Fruit fly (Drosophila melanogaster) whole organism, embryonic: Measurements from ENCODE around the gene Os-C.

Experiments used
- Atf-2 ChIP-seq: fragments of 200-800 bp; sonication (Bioruptor generic); optimal IDR thresholded peaks from 2 replicates; lab custom pipeline; 2016; ENCODE audit warnings: missing biosample characterization, missing genetic modification characterization
- C15 ChIP-seq: fragments of 200-800 bp; sonication (Bioruptor generic); IDR thresholded peaks from 3 replicates; pipeline ENCODE4 v1.3.6; 2022; ENCODE audit warnings: missing biosample characterization, missing genetic modification characterization
- CG11085 ChIP-seq: fragments of 200-800 bp; sonication (Bioruptor generic); IDR thresholded peaks from 2 replicates; pipeline ENCODE4 v1.3.6; 2022; ENCODE audit warnings: missing biosample characterization, missing genetic modification characterization
- CG13624 ChIP-seq: fragments of 200-800 bp; sonication (Bioruptor generic); optimal IDR thresholded peaks from 2 replicates; lab custom pipeline; 2016; ENCODE audit warnings: missing biosample characterization, missing genetic modification characterization
- CG16813 ChIP-seq: fragments of 200-800 bp; sonication (Bioruptor generic); IDR thresholded peaks from 3 replicates; pipeline ENCODE4 v1.3.6; 2022; ENCODE audit warnings: missing biosample characterization, missing genetic modification characterization; ENCODE audit not compliant: partially characterized antibody
- CG16815 ChIP-seq: fragments of 200-800 bp; sonication (Bioruptor generic); optimal IDR thresholded peaks from 3 replicates; lab custom pipeline; 2017; ENCODE audit warnings: missing biosample characterization, mild to moderate bottlenecking, missing genetic modification characterization
- CG17359 ChIP-seq: fragments of 200-800 bp; sonication (Bioruptor generic); optimal IDR thresholded peaks from 3 replicates; lab custom pipeline; 2018; ENCODE audit warnings: missing biosample characterization, mild to moderate bottlenecking, missing genetic modification characterization, moderate library complexity
- CG18619 ChIP-seq: fragments of 200-800 bp; sonication (Bioruptor generic); optimal IDR thresholded peaks from 3 replicates; lab custom pipeline; 2017; ENCODE audit warnings: missing biosample characterization, mild to moderate bottlenecking, missing genetic modification characterization
- CG32532 ChIP-seq: fragments of 200-800 bp; sonication (Bioruptor generic); IDR thresholded peaks from 2 replicates; pipeline ENCODE4 v1.3.6; 2022; ENCODE audit warnings: missing biosample characterization, missing genetic modification characterization
- CG33213 ChIP-seq: fragments of 200-800 bp; sonication (Bioruptor generic); optimal IDR thresholded peaks from 3 replicates; lab custom pipeline; 2016; ENCODE audit warnings: missing biosample characterization, missing genetic modification characterization
- CG3847 ChIP-seq: fragments of 200-800 bp; sonication (Bioruptor generic); IDR thresholded peaks from 2 replicates; pipeline ENCODE4 v1.3.6; 2022; ENCODE audit warnings: missing biosample characterization, missing genetic modification characterization
- CG4424 ChIP-seq: fragments of 200-800 bp; sonication (Bioruptor generic); optimal IDR thresholded peaks from 3 replicates; lab custom pipeline; 2016; ENCODE audit warnings: missing biosample characterization, missing genetic modification characterization
- CG9215 ChIP-seq: fragments of 200-800 bp; sonication (Bioruptor generic); IDR thresholded peaks from 2 replicates; pipeline ENCODE4 v1.3.6; 2022; ENCODE audit warnings: missing biosample characterization, missing genetic modification characterization
- CG9437 ChIP-seq: fragments of 200-800 bp; sonication (Bioruptor generic); optimal IDR thresholded peaks from 2 replicates; lab custom pipeline; 2018; ENCODE audit warnings: missing biosample characterization, mild to moderate bottlenecking, missing genetic modification characterization
- CG9797 ChIP-seq: fragments of 200-800 bp; sonication (Bioruptor generic); optimal IDR thresholded peaks from 3 replicates; lab custom pipeline; 2018; ENCODE audit warnings: missing biosample characterization, mild to moderate bottlenecking, missing genetic modification characterization
- CHES-1-like ChIP-seq: fragments of 200-800 bp; sonication (Bioruptor generic); optimal IDR thresholded peaks from 2 replicates; lab custom pipeline; 2016; ENCODE audit warnings: missing biosample characterization, missing genetic modification characterization
- E2f2 ChIP-seq: fragments of 200-800 bp; sonication (Bioruptor generic); IDR thresholded peaks from 2 replicates; pipeline ENCODE4 v1.3.6; 2022; ENCODE audit warnings: missing biosample characterization, missing genetic modification characterization
- HLH4C ChIP-seq: fragments of 200-800 bp; sonication (Bioruptor generic); IDR thresholded peaks from 3 replicates; pipeline ENCODE4 v1.3.6; 2022; ENCODE audit warnings: missing biosample characterization, missing genetic modification characterization; ENCODE audit not compliant: partially characterized antibody
- Hsf ChIP-seq: fragments of 200-800 bp; sonication (Bioruptor generic); optimal IDR thresholded peaks from 3 replicates; lab custom pipeline; 2016; ENCODE audit warnings: missing biosample characterization, missing genetic modification characterization
- Lim3 ChIP-seq: fragments of 200-800 bp; sonication (Bioruptor generic); IDR thresholded peaks from 2 replicates; pipeline ENCODE4 v1.3.6; 2022; ENCODE audit warnings: missing biosample characterization, missing genetic modification characterization
- Sox102F ChIP-seq: fragments of 200-800 bp; sonication (Bioruptor generic); optimal IDR thresholded peaks from 2 replicates; lab custom pipeline; 2018; ENCODE audit warnings: missing biosample characterization, mild to moderate bottlenecking, missing genetic modification characterization, moderate library complexity
- YL-1 ChIP-seq: fragments of 200-800 bp; sonication (Bioruptor generic); optimal IDR thresholded peaks from 3 replicates; lab custom pipeline; 2017; ENCODE audit warnings: missing biosample characterization, mild to moderate bottlenecking, missing genetic modification characterization
- amos ChIP-seq: fragments of 200-800 bp; sonication (Bioruptor generic); IDR thresholded peaks from 2 replicates; pipeline ENCODE4 v1.3.6; 2022; ENCODE audit warnings: missing biosample characterization, missing genetic modification characterization; ENCODE audit not compliant: partially characterized antibody
- aop ChIP-seq: fragments of 200-800 bp; sonication (Bioruptor generic); IDR thresholded peaks from 2 replicates; pipeline ENCODE4 v1.3.6; 2022; ENCODE audit warnings: missing biosample characterization, missing genetic modification characterization
- ash1 ChIP-seq: fragments of 200-800 bp; sonication (Bioruptor generic); optimal IDR thresholded peaks from 2 replicates; lab custom pipeline; 2018; ENCODE audit warnings: missing biosample characterization, mild to moderate bottlenecking, missing genetic modification characterization
- caup ChIP-seq: fragments of 200-800 bp; sonication (Bioruptor generic); optimal IDR thresholded peaks from 3 replicates; lab custom pipeline; 2017; ENCODE audit warnings: missing biosample characterization, mild to moderate bottlenecking, missing genetic modification characterization, moderate library complexity; ENCODE audit not compliant: severe bottlenecking
- chinmo ChIP-seq: fragments of 200-800 bp; sonication (Bioruptor generic); IDR thresholded peaks from 4 replicates; pipeline ENCODE4 v1.3.6; 2022; ENCODE audit warnings: missing biosample characterization, missing genetic modification characterization; ENCODE audit not compliant: partially characterized antibody
- chm ChIP-seq: fragments of 200-800 bp; sonication (Bioruptor generic); IDR thresholded peaks from 2 replicates; pipeline ENCODE4 v1.3.6; 2022; ENCODE audit warnings: missing biosample characterization, missing genetic modification characterization
- chn ChIP-seq: fragments of 200-800 bp; sonication (Bioruptor generic); optimal IDR thresholded peaks from 2 replicates; lab custom pipeline; 2016; ENCODE audit warnings: missing biosample characterization, missing genetic modification characterization
- emc ChIP-seq: fragments of 200-800 bp; sonication (Bioruptor generic); optimal IDR thresholded peaks from 2 replicates; lab custom pipeline; 2016; ENCODE audit warnings: missing biosample characterization, missing genetic modification characterization
- fd64A ChIP-seq: fragments of 200-800 bp; sonication (Bioruptor generic); optimal IDR thresholded peaks from 3 replicates; lab custom pipeline; 2018; ENCODE audit warnings: missing biosample characterization, mild to moderate bottlenecking, missing genetic modification characterization
- gsb-n ChIP-seq: fragments of 200-800 bp; sonication (Bioruptor generic); optimal IDR thresholded peaks from 3 replicates; lab custom pipeline; 2018; ENCODE audit warnings: missing biosample characterization, mild to moderate bottlenecking, missing genetic modification characterization
- hb ChIP-seq: fragments of 200-800 bp; sonication (Bioruptor generic); IDR thresholded peaks from 3 replicates; pipeline ENCODE4 v1.3.6; 2022; ENCODE audit warnings: missing biosample characterization, missing genetic modification characterization; ENCODE audit not compliant: partially characterized antibody
- hbn ChIP-seq: fragments of 200-800 bp; sonication (Bioruptor generic); IDR thresholded peaks from 2 replicates; pipeline ENCODE4 v1.3.6; 2022; ENCODE audit warnings: missing biosample characterization, missing genetic modification characterization; ENCODE audit not compliant: partially characterized antibody
- jumu ChIP-seq: fragments of 200-800 bp; sonication (Bioruptor generic); optimal IDR thresholded peaks from 3 replicates; lab custom pipeline; 2016; ENCODE audit warnings: missing biosample characterization, missing genetic modification characterization
- lola ChIP-seq, 3 experiments: fragments of >200 bp in 2 of 3; fragments of 200-800 bp in 1 of 3; sonication (Bioruptor generic) in 1 of 3; optimal IDR thresholded peaks; 2 replicates each; lab custom pipeline; 2017 to 2019; ENCODE audit warnings: missing biosample characterization in 3 of 3, missing genetic modification characterization in 3 of 3, mild to moderate bottlenecking in 1 of 3, moderate library complexity in 1 of 3
- mld ChIP-seq: fragments of 200-800 bp; sonication (Bioruptor generic); IDR thresholded peaks from 3 replicates; pipeline ENCODE4 v1.3.6; 2022; ENCODE audit warnings: missing biosample characterization, missing genetic modification characterization; ENCODE audit not compliant: partially characterized antibody
- nmo ChIP-seq: fragments of 200-800 bp; sonication (Bioruptor generic); optimal IDR thresholded peaks from 2 replicates; lab custom pipeline; 2018; ENCODE audit warnings: missing biosample characterization, mild to moderate bottlenecking, missing genetic modification characterization, moderate library complexity
- odd ChIP-seq: fragments of 200-800 bp; sonication (Bioruptor generic); optimal IDR thresholded peaks from 2 replicates; lab custom pipeline; 2017; ENCODE audit warnings: missing biosample characterization, mild to moderate bottlenecking, missing genetic modification characterization
- pum ChIP-seq: fragments of 200-800 bp; sonication (Bioruptor generic); optimal IDR thresholded peaks from 2 replicates; lab custom pipeline; 2016; ENCODE audit warnings: missing biosample characterization, missing genetic modification characterization
- slbo ChIP-seq: fragments of 200-800 bp; sonication (Bioruptor generic); IDR thresholded peaks from 2 replicates; pipeline ENCODE4 v1.3.6; 2022; ENCODE audit warnings: missing biosample characterization, missing genetic modification characterization
- stwl ChIP-seq: fragments of 200-800 bp; sonication (Bioruptor generic); optimal IDR thresholded peaks from 3 replicates; lab custom pipeline; 2018; ENCODE audit warnings: missing biosample characterization, mild to moderate bottlenecking, missing genetic modification characterization, moderate library complexity
- tll ChIP-seq, 2 experiments: fragments of 200-800 bp in 1 of 2; fragments of >200 bp in 1 of 2; sonication (Bioruptor generic) in 1 of 2; optimal IDR thresholded peaks; 2 replicates each; lab custom pipeline; 2017 to 2019; ENCODE audit warnings: missing biosample characterization in 2 of 2, missing genetic modification characterization in 2 of 2, mild to moderate bottlenecking in 1 of 2, moderate library complexity in 1 of 2
- toy ChIP-seq: fragments of 200-800 bp; sonication (Bioruptor generic); IDR thresholded peaks from 2 replicates; pipeline ENCODE4 v1.3.6; 2022; ENCODE audit warnings: missing biosample characterization, missing genetic modification characterization
- unpg ChIP-seq: fragments of 200-800 bp; sonication (Bioruptor generic); optimal IDR thresholded peaks from 3 replicates; lab custom pipeline; 2018; ENCODE audit warnings: missing biosample characterization, mild to moderate bottlenecking, missing genetic modification characterization, moderate library complexity
- yki ChIP-seq: fragments of >200 bp; optimal IDR thresholded peaks from 3 replicates; lab custom pipeline; 2018
- zfh2 ChIP-seq: fragments of 200-800 bp; sonication (Bioruptor generic); optimal IDR thresholded peaks from 2 replicates; lab custom pipeline; 2016; ENCODE audit warnings: missing biosample characterization, missing genetic modification characterization

The Os-C gene

DNA sequence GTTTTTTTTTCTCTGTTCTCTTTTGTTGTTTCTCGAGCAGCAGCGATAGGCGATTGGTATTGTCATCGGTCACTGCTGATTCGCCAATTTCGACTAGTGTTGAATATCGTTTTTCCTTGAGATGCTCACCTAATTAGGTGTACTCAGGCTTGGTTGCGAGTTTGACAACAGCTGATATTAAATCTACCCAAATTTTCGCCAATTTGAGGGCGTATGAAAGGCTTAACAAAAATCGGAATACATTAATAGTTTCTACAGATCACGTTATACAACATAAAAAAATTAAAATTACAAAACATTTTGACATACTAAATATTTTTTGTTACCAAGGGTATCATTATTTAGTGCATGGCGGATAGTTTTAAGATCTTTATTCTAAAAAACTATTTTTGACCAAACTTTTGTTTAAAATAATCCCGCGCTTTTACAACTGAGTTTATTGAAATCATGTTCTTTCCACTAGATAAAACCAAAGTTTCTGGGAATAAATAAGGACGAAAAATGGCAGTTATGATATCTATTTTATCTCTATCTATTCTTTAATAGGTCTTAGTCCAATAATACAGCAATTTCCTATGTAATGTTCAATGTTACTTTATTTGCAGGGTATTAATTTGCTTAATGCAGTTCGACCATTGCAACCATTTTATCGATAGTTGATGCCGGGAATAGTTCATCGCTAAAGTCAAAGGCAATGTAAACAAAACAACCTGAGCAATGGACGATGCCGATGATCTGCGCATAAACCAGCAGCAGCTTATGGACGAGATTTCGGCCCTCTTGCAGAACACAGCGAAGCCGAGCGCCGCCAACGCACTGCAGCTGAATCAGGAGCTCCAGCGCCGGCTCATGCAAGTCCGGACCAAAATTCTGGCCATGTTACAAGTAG, 34.6 kb downstream of the Os-C start, which contains the start of the genes CG10435 and Pbp95 (continued):
- TF ChIP-seq chm (GFP tag; lab: Robert Waterston, UW) = 0 out of 2 replicates have a peak, but pooled peaks have one; percentile 39
- TF ChIP-seq amos = peak; percentile 76
- no peak for TF ChIP-seq E2f2 (GFP tag; lab: Robert Waterston, UW)
- no peak for TF ChIP-seq CG9437
- TF ChIP-seq C15 (GFP tag; lab: Robert Waterston, UW) = no peak
- TF ChIP-seq CG18619 = peak; percentile 51
- TF ChIP-seq CG9215 (GFP tag; lab: Robert Waterston, UW) = peak; percentile 62
- peak; percentile 68 for TF ChIP-seq zfh2 (GFP tag; lab: Kevin White, UChicago)
- peak; percentile 49 for TF ChIP-seq Hsf (GFP tag; lab: Kevin White, UChicago)
- TF ChIP-seq lola (GFP tag; optimal IDR thresholded peaks at IDR 0.05; lab: Kevin White, UChicago) = peak in 1 of 3 experiments; percentile 57
- peak; percentile 66 for TF ChIP-seq CG13624
- 0 out of 3 replicates have a peak, but pooled peaks have one; percentile 51 for TF ChIP-seq mld (GFP tag; lab: Robert Waterston, UW)
- TF ChIP-seq unpg (GFP tag; lab: Kevin White, UChicago) = no peak
- TF ChIP-seq emc (GFP tag; lab: Kevin White, UChicago) = no peak
- 0 out of 2 replicates have a peak, but pooled peaks have one; percentile 38 for TF ChIP-seq toy (GFP tag; lab: Robert Waterston, UW)
- TF ChIP-seq fd64A (GFP tag; lab: Kevin White, UChicago) = no peak
- peak; percentile 40 for TF ChIP-seq chn (GFP tag; lab: Kevin White, UChicago)
- peak; percentile 62; the same call in 1 of the 3 replicates for TF ChIP-seq hb
- no peak for TF ChIP-seq Lim3 (GFP tag; lab: Robert Waterston, UW)
- peak; percentile 45 for TF ChIP-seq Atf-2 (GFP tag; lab: Kevin White, UChicago)
- TF ChIP-seq gsb-n (tag; lab: Kevin White, UChicago) = no peak
- TF ChIP-seq pum (GFP tag; lab: Kevin White, UChicago) = peak; percentile 29
- peak; percentile 58 for TF ChIP-seq CG32532
- TF ChIP-seq CG9797 (GFP tag; lab: Kevin White, UChicago) = no peak
- peak; percentile 78 for TF ChIP-seq slbo (GFP tag; lab: Robert Waterston, UW)
- TF ChIP-seq CG16815 (GFP tag; lab: Kevin White, UChicago) = peak; percentile 41
- TF ChIP-seq CG17359 (tag; lab: Kevin White, UChicago) = peak; percentile 51
- TF ChIP-seq aop (GFP tag; lab: Robert Waterston, UW) = no peak
- peak; percentile 60 for TF ChIP-seq CHES-1-like (GFP tag; lab: Kevin White, UChicago)
- TF ChIP-seq HLH4C (GFP tag; lab: Robert Waterston, UW) = peak; percentile 59
- no peak for TF ChIP-seq Sox102F
- TF ChIP-seq CG11085 (GFP tag; lab: Robert Waterston, UW) = peak; percentile 56
- no peak for TF ChIP-seq jumu (GFP tag; lab: Kevin White, UChicago)
- peak in 1 of 2 experiments; percentile 98 for TF ChIP-seq tll (GFP tag; optimal IDR thresholded peaks at IDR 0.05; lab: Kevin White, UChicago)
- peak; percentile 60 for TF ChIP-seq nmo (GFP tag; lab: Kevin White, UChicago)
- no peak for TF ChIP-seq yki (lab: Kevin White, UChicago)
- TF ChIP-seq CG4424 = peak; percentile 52
- no peak for TF ChIP-seq ash1 (GFP tag; lab: Kevin White, UChicago)
- TF ChIP-seq CG33213 = peak; percentile 31
- peak; percentile 61 for TF ChIP-seq CG16813 (GFP tag; lab: Robert Waterston, UW)
- peak; percentile 13 for TF ChIP-seq stwl (tag; lab: Kevin White, UChicago)
- TF ChIP-seq caup (GFP tag; lab: Kevin White, UChicago) = peak; percentile 31
- TF ChIP-seq odd (GFP tag; lab: Kevin White, UChicago) = no peak
- TF ChIP-seq chinmo (GFP tag; lab: Robert Waterston, UW) = 0 out of 4 replicates have a peak, but pooled peaks have one; percentile 48
- peak; percentile 60 for TF ChIP-seq CG3847 (GFP tag; lab: Robert Waterston, UW)
- no peak for TF ChIP-seq YL-1 (GFP tag; lab: Kevin White, UChicago)
- peak; percentile 75 for TF ChIP-seq hbn (GFP tag; lab: Robert Waterston, UW)
